Fruit fly (Drosophila melanogaster) ovary, adult (tissue): ENCODE data around the gene Teh2.

ENCODE experiments used
- CG17801 ChIP-seq: fragments of 200-800 bp; optimal IDR thresholded peaks from 2 replicates; lab custom pipeline; 2019; ENCODE audit warnings: missing biosample characterization, mild to moderate bottlenecking, missing genetic modification characterization, moderate library complexity; ENCODE audit not compliant: partially characterized antibody

Gene Teh2

dm6 chr3L:4187930-4188523 is at the start of gene Teh2, which contains the start of gene tipE:
Gene Teh2, minus strand, starts transcription at chr3L:4188023.
Gene tipE, plus strand, starts transcription at chr3L:4188499.
- TF ChIP-seq CG17801 (GFP tag; lab: Kevin White, UChicago): no peak

dm6 chr3L:4236097-4236572 is 48.3 kb upstream of the Teh2 start, which contains the start of gene ImpL2:
Gene ImpL2, minus strand, starts transcription at chr3L:4236147.
- TF ChIP-seq CG17801 (GFP tag; lab: Kevin White, UChicago): no peak

DNA sequence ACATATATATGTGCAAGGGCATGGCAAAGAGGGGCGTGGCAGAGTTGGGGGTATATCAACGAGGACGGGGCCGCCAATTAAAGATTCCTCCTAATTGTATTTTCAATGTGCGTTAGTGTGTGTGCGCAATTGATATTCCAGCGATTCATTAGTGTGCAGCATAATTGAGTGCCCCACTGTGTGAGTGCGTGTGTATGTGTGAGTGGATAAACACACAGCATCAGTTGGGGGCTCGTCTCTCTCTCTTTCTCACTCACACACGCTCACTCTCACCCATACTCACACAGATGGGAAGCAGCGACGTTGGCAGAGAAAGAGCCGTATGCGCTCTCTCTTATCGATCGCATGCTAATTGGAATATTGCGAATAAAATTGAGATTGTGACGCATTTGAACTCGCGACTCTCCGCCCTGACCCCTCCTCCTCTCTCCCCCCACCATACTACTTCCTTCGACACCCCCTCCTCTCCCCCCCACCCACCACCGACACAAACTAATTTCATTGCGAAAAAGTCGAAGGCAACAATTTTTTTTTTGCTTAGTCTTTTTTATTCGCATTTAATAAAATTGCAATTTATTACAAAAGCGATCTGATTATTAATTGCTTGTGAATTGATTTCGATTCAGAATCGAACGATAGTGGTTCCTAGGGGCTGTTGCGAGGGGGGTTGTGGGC is 45.9 kb upstream of the Teh2 start:
- TF ChIP-seq CG17801 (GFP tag; lab: Kevin White, UChicago): no peak

dm6 chr3L:4232724-4233367 is 45.0 kb upstream of the Teh2 start:
- no peak for TF ChIP-seq CG17801 (GFP tag; lab: Kevin White, UChicago)

- peak; percentile 2 for TF ChIP-seq CG17801 (GFP tag; lab: Kevin White, UChicago)
Observed at dm6 chr3L:4232227-4232626, 44.4 kb upstream of the Teh2 start.

- TF ChIP-seq CG17801 (GFP tag; lab: Kevin White, UChicago): no peak
Observed at dm6 chr3L:4231401-4232014, 43.7 kb upstream of the Teh2 start.

- peak; percentile 46 for TF ChIP-seq CG17801 (GFP tag; lab: Kevin White, UChicago)
Observed at dm6 chr3L:4230357-4230901, 42.6 kb upstream of the Teh2 start.

DNA sequence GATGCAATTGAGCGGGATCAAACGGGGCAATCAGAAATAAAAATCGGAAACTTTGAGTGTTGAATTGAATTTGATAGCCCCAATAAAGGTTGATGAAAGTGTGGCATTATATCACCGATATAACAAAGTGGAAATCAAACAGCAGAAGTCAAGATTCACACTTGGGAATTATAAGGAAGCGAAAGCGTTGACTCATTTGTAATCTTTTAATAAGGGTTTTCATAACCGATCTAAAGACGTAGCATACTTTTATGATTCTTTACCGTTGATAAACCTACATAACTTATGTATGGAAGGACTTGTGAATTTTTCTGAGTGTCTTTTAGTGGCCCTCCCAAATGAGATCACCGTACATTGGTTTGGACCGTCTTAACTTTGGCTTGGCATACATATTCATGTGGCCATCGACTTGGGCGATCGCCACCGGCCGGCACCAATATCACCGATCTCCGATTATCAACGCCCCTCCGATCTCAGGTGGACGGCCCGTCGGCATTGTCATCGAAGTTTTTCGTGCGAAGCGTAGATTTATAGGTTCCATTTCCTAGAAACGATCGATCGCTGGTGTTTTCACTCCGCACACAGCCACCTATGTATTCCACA is 41.6 kb upstream of the Teh2 start:
- no peak for TF ChIP-seq CG17801 (GFP tag; lab: Kevin White, UChicago)

DNA sequence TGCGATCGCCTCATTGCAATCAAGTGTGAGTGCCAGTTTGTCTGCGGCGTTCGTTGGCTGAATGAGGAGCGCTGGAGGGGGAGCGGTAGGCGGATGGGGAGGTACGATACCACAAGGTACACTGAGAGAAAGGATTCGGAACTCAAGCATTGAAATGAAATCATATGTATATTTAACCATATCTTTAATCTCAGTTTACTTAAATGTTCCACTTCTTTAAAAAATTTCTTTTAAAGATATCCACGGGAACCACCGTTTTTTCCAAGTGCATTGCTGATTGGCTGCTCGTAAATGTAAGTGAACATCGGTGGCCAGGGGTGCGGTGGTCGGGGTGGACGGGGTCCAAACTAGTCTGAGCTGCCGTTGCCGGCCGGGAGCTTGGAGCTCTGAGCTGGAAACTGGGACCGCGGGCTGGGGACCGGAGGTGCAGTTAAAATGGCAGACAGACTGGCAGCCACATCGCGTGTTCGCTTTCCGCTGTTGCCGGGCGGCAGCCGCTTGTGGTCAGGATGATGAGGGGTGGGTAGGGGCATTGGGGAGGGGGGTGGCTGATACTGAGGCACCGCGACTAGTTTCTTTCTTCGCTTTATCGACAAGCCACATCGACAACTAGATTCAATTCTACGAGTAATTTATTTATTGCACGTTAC is 40.5 kb upstream of the Teh2 start:
- peak; percentile 57 for TF ChIP-seq CG17801 (GFP tag; lab: Kevin White, UChicago)

DNA sequence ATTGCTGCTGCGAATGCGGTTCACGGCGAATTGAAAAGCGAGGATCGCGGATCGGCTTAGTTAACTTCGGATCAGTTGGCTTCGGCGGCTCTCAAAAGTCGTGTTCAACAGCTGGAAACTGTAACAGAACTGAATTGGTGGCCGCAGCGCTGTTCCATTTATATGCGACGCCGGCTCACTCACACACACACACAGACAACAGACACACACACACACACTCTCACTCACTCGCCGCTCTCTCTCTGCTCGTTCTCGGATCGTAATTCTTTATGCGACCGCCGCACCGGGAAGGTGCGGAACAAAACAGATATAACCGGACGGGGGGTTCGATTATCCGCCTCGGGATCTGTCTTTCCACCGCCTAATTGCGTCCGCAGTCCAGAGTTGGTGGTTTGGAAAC is 39.3 kb upstream of the Teh2 start, which contains the start of gene CG46460:
TSS of gene CG46460 (minus strand) at position 139 of the 400 bp plus-strand sequence.
- TF ChIP-seq CG17801 (GFP tag; lab: Kevin White, UChicago): no peak

DNA sequence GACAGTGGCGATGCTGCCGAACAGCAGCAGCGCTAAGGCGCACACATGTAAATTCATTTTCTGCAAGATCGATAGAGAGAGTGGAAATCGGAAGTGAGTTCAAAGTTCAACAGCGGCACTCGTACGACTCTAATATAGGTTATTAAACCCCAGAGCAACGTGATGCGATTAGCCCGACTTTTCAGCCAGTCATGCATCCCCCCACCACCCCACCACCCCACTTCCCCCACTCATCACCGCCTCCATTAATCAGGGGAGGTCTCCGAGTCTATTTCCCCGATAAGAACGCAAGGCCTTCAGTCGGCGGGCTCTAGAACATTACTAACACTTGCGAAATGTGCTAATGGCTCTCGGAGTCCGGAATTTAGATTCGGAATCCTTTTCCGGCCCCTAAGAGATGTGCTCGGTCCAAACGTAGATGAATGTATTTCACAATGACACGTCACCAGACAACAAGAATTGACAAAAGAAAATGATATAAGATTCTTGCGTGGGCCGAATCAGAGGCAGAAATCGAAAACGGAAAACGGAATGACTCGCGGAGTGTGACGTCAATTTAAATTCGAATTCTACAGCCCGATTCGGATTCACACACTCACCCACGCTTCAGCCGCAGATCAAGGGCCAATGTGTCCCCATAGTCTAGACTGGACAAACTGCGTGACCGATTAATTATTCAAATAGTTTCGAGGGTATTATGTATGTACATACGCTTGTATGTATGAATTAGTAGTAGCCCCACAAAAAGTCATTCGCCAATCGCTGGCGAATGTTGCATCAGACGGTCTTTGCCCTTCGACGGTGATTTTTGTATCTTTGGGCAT is 38.0 kb upstream of the Teh2 start:
- no peak for TF ChIP-seq CG17801 (GFP tag; lab: Kevin White, UChicago)

dm6 chr3L:4221792-4222191 is 34.0 kb upstream of the Teh2 start:
- no peak for TF ChIP-seq CG17801 (GFP tag; lab: Kevin White, UChicago)

DNA sequence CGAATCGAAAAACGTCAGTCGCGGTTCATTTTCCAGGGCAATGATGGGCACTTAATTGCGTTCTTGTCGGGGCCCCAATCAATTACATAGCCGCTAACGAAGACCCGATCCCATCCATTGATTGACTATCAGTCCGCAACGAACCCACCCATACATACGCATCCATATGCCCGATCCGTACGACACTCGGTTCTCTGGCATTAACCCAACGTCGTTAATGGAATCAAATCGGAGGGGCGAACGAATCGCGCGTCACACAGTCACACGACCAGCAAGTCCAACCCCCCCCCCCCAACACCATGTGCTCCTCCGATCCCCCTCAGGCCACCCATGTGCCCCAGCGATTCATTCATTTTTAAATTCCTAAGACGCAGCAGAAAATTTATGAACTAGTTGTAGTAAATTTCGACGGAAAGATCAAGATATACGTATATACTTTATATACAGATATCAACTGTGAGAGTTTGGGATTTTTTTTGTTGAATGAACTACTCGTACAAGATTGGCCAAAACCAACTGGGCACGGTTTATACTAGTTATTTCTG is 33.5 kb upstream of the Teh2 start:
- no peak for TF ChIP-seq CG17801 (GFP tag; lab: Kevin White, UChicago)
